Worm (Caenorhabditis elegans) whole organism, young adult: ENCODE measurements around the gene spp-5.

Experiments used
- B0336.3 ChIP-seq: fragments of 200-800 bp; sonication (Bioruptor generic); IDR thresholded peaks from 2 replicates; pipeline ENCODE4 v1.3.6; 2022; ENCODE audit warnings: missing genetic modification characterization, missing compliant biosample characterization
- F23B12.7 ChIP-seq: sonication (generic microtip); optimal IDR thresholded peaks from 2 replicates; lab custom pipeline; 2017; ENCODE audit warnings: missing genetic modification characterization, mild to moderate bottlenecking, missing compliant biosample characterization, antibody characterized with exemption, moderate library complexity; ENCODE audit not compliant: insufficient read depth
- K11D2.4 ChIP-seq: fragments of 200-800 bp; sonication (Bioruptor generic); IDR thresholded peaks from 2 replicates; pipeline ENCODE4 v1.3.6; 2022; ENCODE audit warnings: missing genetic modification reagents, missing genetic modification characterization, missing compliant biosample characterization
- T26A5.8 ChIP-seq: sonication (generic microtip); optimal IDR thresholded peaks from 2 replicates; lab custom pipeline; 2016; ENCODE audit warnings: missing genetic modification characterization, missing compliant biosample characterization
- Y56A3A.18 ChIP-seq: fragments of 200-800 bp; sonication (Bioruptor generic); IDR thresholded peaks from 2 replicates; pipeline ENCODE4 v1.3.6; 2022; ENCODE audit warnings: missing genetic modification reagents, missing genetic modification characterization, missing compliant biosample characterization
- Y79H2A.3 ChIP-seq: fragments of 200-800 bp; sonication (Bioruptor generic); conservative IDR thresholded peaks from 2 replicates; pipeline ENCODE4 v1.3.6; 2022; ENCODE audit warnings: missing genetic modification reagents, missing genetic modification characterization, missing compliant biosample characterization
- ZK185.1 ChIP-seq: sonication (generic microtip); optimal IDR thresholded peaks from 2 replicates; lab custom pipeline; 2016; ENCODE audit warnings: mild to moderate bottlenecking, missing genetic modification characterization, missing compliant biosample characterization; ENCODE audit not compliant: poor library complexity, severe bottlenecking
- atf-7 ChIP-seq: sonication (generic microtip); optimal IDR thresholded peaks from 2 replicates; lab custom pipeline; 2017; ENCODE audit warnings: mild to moderate bottlenecking, missing genetic modification characterization, missing compliant biosample characterization
- cebp-1 ChIP-seq, 2 experiments: fragments of 200-800 bp in 1 of 2; sonication (Bioruptor generic) in 1 of 2; sonication (generic microtip) in 1 of 2; IDR thresholded peaks in 1 of 2; optimal IDR thresholded peaks in 1 of 2; 2 replicates each; pipeline versions ENCODE4 v1.3.6 to Lab custom; 2017 to 2022; ENCODE audit warnings: missing compliant biosample characterization in 2 of 2, missing genetic modification characterization in 2 of 2, mild to moderate bottlenecking in 1 of 2, missing genetic modification reagents in 1 of 2, moderate library complexity in 1 of 2
- cebp-2 ChIP-seq: fragments of 200-800 bp; sonication (Bioruptor generic); IDR thresholded peaks from 2 replicates; pipeline ENCODE4 v1.3.6; 2022; ENCODE audit warnings: missing genetic modification characterization, missing compliant biosample characterization
- ceh-40 ChIP-seq: fragments of 200-800 bp; sonication (Bioruptor generic); IDR thresholded peaks from 2 replicates; pipeline ENCODE4 v1.3.6; 2022; ENCODE audit warnings: missing genetic modification characterization, missing compliant biosample characterization
- ceh-79 ChIP-seq: sonication (generic microtip); optimal IDR thresholded peaks from 2 replicates; lab custom pipeline; 2017; ENCODE audit warnings: mild to moderate bottlenecking, missing genetic modification characterization, missing compliant biosample characterization
- die-1 ChIP-seq: sonication (generic microtip); optimal IDR thresholded peaks from 2 replicates; lab custom pipeline; 2016; ENCODE audit warnings: missing genotype, mild to moderate bottlenecking, missing genetic modification characterization, missing compliant biosample characterization
- dox-1 ChIP-seq: fragments of 200-800 bp; sonication (Bioruptor generic); IDR thresholded peaks from 2 replicates; pipeline ENCODE4 v1.3.6; 2022; ENCODE audit warnings: missing genetic modification reagents, missing genetic modification characterization, missing compliant biosample characterization
- egl-18 ChIP-seq: fragments of 200-800 bp; sonication (Bioruptor generic); IDR thresholded peaks from 2 replicates; pipeline ENCODE4 v1.3.6; 2022; ENCODE audit warnings: missing genetic modification reagents, missing genetic modification characterization, missing compliant biosample characterization
- egl-44 ChIP-seq: fragments of 200-800 bp; sonication (Bioruptor generic); IDR thresholded peaks from 2 replicates; pipeline ENCODE4 v1.3.6; 2022; ENCODE audit warnings: missing genetic modification reagents, missing genetic modification characterization, missing compliant biosample characterization
- ets-4 ChIP-seq: fragments of 200-800 bp; sonication (Bioruptor generic); optimal IDR thresholded peaks from 2 replicates; lab custom pipeline; 2018; ENCODE audit warnings: mild to moderate bottlenecking, missing genetic modification characterization, missing compliant biosample characterization
- fkh-3 ChIP-seq: sonication (generic microtip); optimal IDR thresholded peaks from 2 replicates; lab custom pipeline; 2016; ENCODE audit warnings: mild to moderate bottlenecking, missing genetic modification characterization, missing compliant biosample characterization
- hmg-1.2 ChIP-seq: fragments of 200-800 bp; sonication (Bioruptor generic); IDR thresholded peaks from 2 replicates; pipeline ENCODE4 v1.3.6; 2022; ENCODE audit warnings: missing genetic modification reagents, missing genetic modification characterization, missing compliant biosample characterization
- hsf-1 ChIP-seq: fragments of 200-800 bp; sonication (Bioruptor generic); IDR thresholded peaks from 2 replicates; pipeline ENCODE4 v1.3.6; 2022; ENCODE audit warnings: missing genetic modification reagents, missing genetic modification characterization, missing compliant biosample characterization
- lag-1 ChIP-seq: fragments of 200-800 bp; sonication (Bioruptor generic); IDR thresholded peaks from 2 replicates; pipeline ENCODE4 v1.3.6; 2022; ENCODE audit warnings: missing genetic modification reagents, missing genetic modification characterization, missing compliant biosample characterization
- let-607 ChIP-seq, 2 experiments: fragments of 200-800 bp in 1 of 2; sonication (Bioruptor generic) in 1 of 2; sonication (generic microtip) in 1 of 2; optimal IDR thresholded peaks; 2 replicates each; lab custom pipeline; 2016 to 2018; ENCODE audit warnings: mild to moderate bottlenecking in 2 of 2, missing compliant biosample characterization in 2 of 2, missing genetic modification characterization in 2 of 2, moderate library complexity in 2 of 2, missing genotype in 1 of 2
- lin-35 ChIP-seq, 3 experiments: fragments of 150-350 bp in 2 of 3; sonication (generic microtip) in 1 of 3; optimal IDR thresholded peaks; 2 replicates each; lab custom pipeline; 2014 to 2018; ENCODE audit warnings: missing biosample characterization in 3 of 3, missing genetic modification characterization in 3 of 3, missing genetic modification reagents in 3 of 3
- lin-40 ChIP-seq: sonication (generic microtip); optimal IDR thresholded peaks from 2 replicates; lab custom pipeline; 2016; ENCODE audit warnings: missing genetic modification characterization, mild to moderate bottlenecking, missing compliant biosample characterization, missing genotype, missing genetic modification reagents
- lin-54 ChIP-seq: fragments of 200-800 bp; sonication (Bioruptor generic); optimal IDR thresholded peaks from 2 replicates; lab custom pipeline; 2018; ENCODE audit warnings: mild to moderate bottlenecking, missing genetic modification characterization, missing compliant biosample characterization
- madf-3 ChIP-seq: fragments of 200-800 bp; sonication (Bioruptor generic); IDR thresholded peaks from 2 replicates; pipeline ENCODE4 v1.3.6; 2022; ENCODE audit warnings: missing genetic modification reagents, missing genetic modification characterization, missing compliant biosample characterization
- nfya-1 ChIP-seq: sonication (generic microtip); optimal IDR thresholded peaks from 2 replicates; lab custom pipeline; 2017; ENCODE audit warnings: antibody characterized with exemption, missing compliant biosample characterization, missing genetic modification characterization, borderline replicate concordance; ENCODE audit not compliant: insufficient read depth
- nhr-80 ChIP-seq: sonication (generic microtip); optimal IDR thresholded peaks from 2 replicates; lab custom pipeline; 2016; ENCODE audit warnings: missing genetic modification characterization, missing compliant biosample characterization
- nhr-90 ChIP-seq: sonication (generic microtip); optimal IDR thresholded peaks from 2 replicates; lab custom pipeline; 2016; ENCODE audit warnings: missing genotype, mild to moderate bottlenecking, missing genetic modification characterization, missing compliant biosample characterization
- pbrm-1 ChIP-seq: fragments of 200-800 bp; sonication (Bioruptor generic); IDR thresholded peaks from 2 replicates; pipeline ENCODE4 v1.3.6; 2022; ENCODE audit warnings: missing genetic modification reagents, missing genetic modification characterization, missing compliant biosample characterization
- pha-4 ChIP-seq: fragments of 150-350 bp; sonication (generic microtip); optimal IDR thresholded peaks from 2 replicates; lab custom pipeline; 2014; ENCODE audit warnings: missing biosample characterization, missing genetic modification reagents, missing genetic modification characterization
- sdz-38 ChIP-seq: sonication (generic microtip); optimal IDR thresholded peaks from 2 replicates; lab custom pipeline; 2016; ENCODE audit warnings: missing genotype, missing genetic modification characterization, missing compliant biosample characterization
- snpc-3.4 ChIP-seq: sonication (generic microtip); optimal IDR thresholded peaks from 2 replicates; lab custom pipeline; 2017; ENCODE audit warnings: missing genetic modification characterization, mild to moderate bottlenecking, missing compliant biosample characterization, antibody characterized with exemption, moderate library complexity, missing genotype, missing genetic modification reagents
- tbx-9 ChIP-seq: sonication (generic microtip); optimal IDR thresholded peaks from 2 replicates; lab custom pipeline; 2016; ENCODE audit warnings: borderline replicate concordance, missing genetic modification characterization, inconsistent platforms, missing compliant biosample characterization
- unc-62 ChIP-seq: fragments of 150-350 bp; optimal IDR thresholded peaks from 2 replicates; lab custom pipeline; 2014; ENCODE audit warnings: missing biosample characterization, missing genetic modification reagents, missing genetic modification characterization
- ztf-22 ChIP-seq: fragments of 200-800 bp; sonication (Bioruptor generic); optimal IDR thresholded peaks from 2 replicates; lab custom pipeline; 2018; ENCODE audit warnings: mild to moderate bottlenecking, missing genetic modification characterization, moderate library complexity, missing compliant biosample characterization
- ztf-25 ChIP-seq: fragments of 200-800 bp; sonication (Bioruptor generic); IDR thresholded peaks from 2 replicates; pipeline ENCODE4 v1.3.6; 2022; ENCODE audit warnings: missing genetic modification reagents, missing genetic modification characterization, missing compliant biosample characterization
- ztf-6 ChIP-seq: fragments of 200-800 bp; sonication (Bioruptor generic); IDR thresholded peaks from 2 replicates; pipeline ENCODE4 v1.3.6; 2022; ENCODE audit warnings: missing genetic modification reagents, missing genetic modification characterization, missing compliant biosample characterization

spp-5 gene

ce11 chrX:7305520-7306186, 14.5 kb downstream of the spp-5 start, which contains the start of gene sur-5:
Gene sur-5 (minus strand): TSS chrX:7305570.
- TF ChIP-seq nhr-90 (tag; lab: Kevin White, UChicago) (peak; percentile 4), lin-54 (GFP tag; lab: Kevin White, UChicago) (no peak), lin-40 (tag; lab: Kevin White, UChicago) (peak; percentile 19), atf-7 (peak; percentile 13), ztf-6 (GFP tag; lab: Robert Waterston, UW) (no peak), Y56A3A.18 (no peak), K11D2.4 (GFP tag; lab: Robert Waterston, UW) (no peak), nhr-80 (tag; lab: Kevin White, UChicago) (peak; percentile 84), lag-1 (GFP tag; lab: Robert Waterston, UW) (no peak)

ce11 chrX:7303115-7303514, 17.0 kb downstream of the spp-5 start:
- peak; percentile 59 for TF ChIP-seq nhr-80 (tag; lab: Kevin White, UChicago)
- TF ChIP-seq ceh-79 (tag; lab: Kevin White, UChicago), result no peak
- TF ChIP-seq snpc-3.4 (tag; lab: Kevin White, UChicago), result no peak
- TF ChIP-seq cebp-2 (GFP tag; lab: Robert Waterston, UW), result no peak
- no peak for TF ChIP-seq hmg-1.2 (GFP tag; lab: Robert Waterston, UW)
- no peak for TF ChIP-seq pha-4 (tag; lab: Kevin White, UChicago)
- TF ChIP-seq T26A5.8, result no peak

- TF ChIP-seq egl-18 (GFP tag; lab: Robert Waterston, UW), result no peak
- TF ChIP-seq egl-44 (GFP tag; lab: Robert Waterston, UW), result no peak
- TF ChIP-seq hsf-1 (GFP tag; lab: Robert Waterston, UW), result no peak
- no peak for TF ChIP-seq ztf-25 (GFP tag; lab: Robert Waterston, UW)
- TF ChIP-seq fkh-3 (tag; lab: Kevin White, UChicago), result no peak
- TF ChIP-seq ceh-79 (tag; lab: Kevin White, UChicago), result no peak
- no peak for TF ChIP-seq F23B12.7 (tag; lab: Kevin White, UChicago)
- no peak for TF ChIP-seq die-1 (tag; lab: Kevin White, UChicago)
- no peak for TF ChIP-seq sdz-38
- no peak for TF ChIP-seq madf-3 (GFP tag; lab: Robert Waterston, UW)
- TF ChIP-seq ZK185.1 (tag; lab: Kevin White, UChicago), result no peak
- no peak for TF ChIP-seq lin-35 (GFP tag; optimal IDR thresholded peaks at IDR 0.05; lab: Kevin White, UChicago)
- no peak for TF ChIP-seq tbx-9 (tag; lab: Kevin White, UChicago)
- TF ChIP-seq ceh-40 (GFP tag; lab: Robert Waterston, UW), result no peak
Observed at ce11 chrX:7298652-7299051, 21.5 kb downstream of the spp-5 start, which contains the start of gene K03A1.4. Gene K03A1.4 (minus strand): TSS chrX:7298752.

- peak; percentile 96 for TF ChIP-seq nhr-80 (tag; lab: Kevin White, UChicago)
- TF ChIP-seq atf-7, result peak; percentile 44
- TF ChIP-seq let-607 (tag; optimal IDR thresholded peaks at IDR 0.05; lab: Kevin White, UChicago), result peak; percentile 78 to 91
- 0 out of 2 replicates have a peak, but pooled peaks have one; percentile 36 for TF ChIP-seq pbrm-1 (GFP tag; lab: Robert Waterston, UW)
- TF ChIP-seq Y79H2A.3 (GFP tag; lab: Robert Waterston, UW), result no peak
- peak; percentile 53 for TF ChIP-seq ztf-22 (GFP tag; lab: Kevin White, UChicago)
- TF ChIP-seq unc-62 (GFP tag; lab: Kevin White, UChicago), result peak; percentile 29
- TF ChIP-seq ets-4, result peak; percentile 26
- TF ChIP-seq hmg-1.2 (GFP tag; lab: Robert Waterston, UW), result 0 out of 2 replicates have a peak, but pooled peaks have one; percentile 17
- TF ChIP-seq nfya-1 (tag; lab: Kevin White, UChicago), result no peak
- no peak for TF ChIP-seq cebp-1 (GFP tag; IDR thresholded peaks at IDR 0.05; lab: Robert Waterston, UW)
- peak; percentile 39 for TF ChIP-seq cebp-1 (tag; optimal IDR thresholded peaks at IDR 0.05; lab: Kevin White, UChicago)
- TF ChIP-seq dox-1 (GFP tag; lab: Robert Waterston, UW), result peak; percentile 60
- peak; percentile 53; the same call in 1 of the 2 replicates for TF ChIP-seq B0336.3 (GFP tag; lab: Robert Waterston, UW)
- TF ChIP-seq tbx-9 (tag; lab: Kevin White, UChicago), result no peak
- TF ChIP-seq, all 124 proteins: peak for 11
Observed at ce11 chrX:7296310-7296709, 23.8 kb downstream of the spp-5 start.
